Worm (Caenorhabditis elegans) whole organism, L4 larva: ENCODE measurements around the gene str-248.

ENCODE experiments used
- F49E8.2 ChIP-seq: sonication (generic microtip); optimal IDR thresholded peaks from 2 replicates; lab custom pipeline; 2016; ENCODE audit warnings: missing compliant biosample characterization, mild to moderate bottlenecking, missing genetic modification characterization, borderline replicate concordance
- Y75B8A.6 ChIP-seq: fragments of 200-800 bp; sonication (Bioruptor generic); IDR thresholded peaks from 2 replicates; pipeline ENCODE4 v1.3.6; 2022; ENCODE audit warnings: missing genetic modification reagents, missing genetic modification characterization, missing compliant biosample characterization
- aly-2 ChIP-seq: sonication (generic microtip); optimal IDR thresholded peaks from 2 replicates; lab custom pipeline; 2018; ENCODE audit warnings: missing biosample characterization, missing genetic modification characterization
- ceh-62 ChIP-seq: sonication (generic microtip); optimal IDR thresholded peaks from 2 replicates; lab custom pipeline; 2017; ENCODE audit warnings: missing biosample characterization, missing genetic modification characterization
- daf-12 ChIP-seq: fragments of 150-350 bp; optimal IDR thresholded peaks from 2 replicates; lab custom pipeline; 2014; ENCODE audit warnings: missing biosample characterization, missing genetic modification reagents, missing genetic modification characterization
- egl-27 ChIP-seq: sonication (generic microtip); optimal IDR thresholded peaks from 3 replicates; lab custom pipeline; 2017; ENCODE audit warnings: missing biosample characterization, missing genetic modification reagents, missing genetic modification characterization
- mdt-29 ChIP-seq: fragments of 200-800 bp; sonication (Bioruptor generic); IDR thresholded peaks from 2 replicates; pipeline ENCODE4 v1.3.6; 2022; ENCODE audit warnings: missing genetic modification reagents, missing genetic modification characterization, missing compliant biosample characterization
- nhr-77 ChIP-seq: fragments of 150-350 bp; optimal IDR thresholded peaks from 2 replicates; lab custom pipeline; 2014; ENCODE audit warnings: missing biosample characterization, missing genetic modification characterization
- php-3 ChIP-seq: fragments of 200-800 bp; sonication (Bioruptor generic); IDR thresholded peaks from 2 replicates; pipeline ENCODE4 v1.3.6; 2022; ENCODE audit warnings: missing genetic modification reagents, missing genetic modification characterization, missing compliant biosample characterization
- zfp-3 ChIP-seq: fragments of 200-800 bp; sonication (Bioruptor generic); conservative IDR thresholded peaks from 2 replicates; pipeline ENCODE4 v1.3.6; 2022; ENCODE audit warnings: missing genetic modification reagents, missing genetic modification characterization, missing compliant biosample characterization
- zip-2 ChIP-seq: fragments of 150-350 bp; optimal IDR thresholded peaks from 2 replicates; lab custom pipeline; 2014; ENCODE audit warnings: missing biosample characterization, missing genetic modification characterization
- ztf-11 ChIP-seq: fragments of 150-350 bp; optimal IDR thresholded peaks from 2 replicates; lab custom pipeline; 2014; ENCODE audit warnings: missing biosample characterization, missing genetic modification characterization

DNA sequence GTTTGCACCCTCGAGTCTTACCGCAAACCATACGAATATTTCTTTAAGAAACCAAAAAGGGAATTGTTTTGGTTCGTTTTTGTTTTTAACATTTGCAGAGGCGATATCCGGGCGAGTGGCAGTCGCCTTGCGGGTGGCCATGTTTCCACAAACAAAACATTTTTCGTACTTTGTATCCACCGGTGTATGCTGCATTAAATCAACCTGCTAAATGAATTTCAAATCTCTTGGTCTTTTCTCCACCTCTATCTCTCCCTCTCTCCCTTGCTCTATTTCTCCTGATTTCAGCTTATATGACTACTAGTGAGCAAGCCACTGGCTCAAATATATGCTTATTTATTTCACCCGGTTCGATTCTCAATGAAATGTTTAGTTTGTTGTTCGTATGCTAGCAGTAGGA is 47.8 kb upstream of the str-248 start, which contains the start of gene nhr-52:
- TF ChIP-seq aly-2 (tag; lab: Kevin White, UChicago) = no peak
- TF ChIP-seq egl-27 (tag; lab: Kevin White, UChicago) = no peak
- no peak for TF ChIP-seq ztf-11 (tag; lab: Kevin White, UChicago)
- no peak for TF ChIP-seq Y75B8A.6 (GFP tag; lab: Robert Waterston, UW)
- TF ChIP-seq php-3 (GFP tag; lab: Robert Waterston, UW) = no peak
- TF ChIP-seq ceh-62 (tag; lab: Kevin White, UChicago) = no peak
- TF ChIP-seq mdt-29 (GFP tag; lab: Robert Waterston, UW) = no peak
- TF ChIP-seq zip-2 = no peak
- TF ChIP-seq nhr-77 (tag; lab: Kevin White, UChicago) = no peak
- TF ChIP-seq zfp-3 (GFP tag; lab: Robert Waterston, UW) = no peak
- TF ChIP-seq F49E8.2 (tag; lab: Kevin White, UChicago) = no peak
- TF ChIP-seq daf-12 (tag; lab: Kevin White, UChicago) = no peak
